Fruit fly (Drosophila melanogaster): Measurements from ENCODE around the gene CG12523.

The CG12523 gene

dm6 chr3L:10785988-10786706 lies 14.8 kb upstream of the CG12523 start:
- no peak for TF ChIP-seq h (optimal IDR thresholded peaks at IDR 0.05)

- TF ChIP-seq insv (optimal IDR thresholded peaks at IDR 0.05) (no peak), Sin3A (optimal IDR thresholded peaks at IDR 0.05) (no peak), ttk (optimal IDR thresholded peaks at IDR 0.05) (no peak), psq (optimal IDR thresholded peaks at IDR 0.05) (no peak), Myc (optimal IDR thresholded peaks at IDR 0.05) (no peak), h (optimal IDR thresholded peaks at IDR 0.05) (no peak)
Measured at dm6 chr3L:10787652-10788330, 13.2 kb upstream of the CG12523 start.

dm6 chr3L:10788586-10788985 lies 12.4 kb upstream of the CG12523 start:
- no peak for TF ChIP-seq h (optimal IDR thresholded peaks at IDR 0.05)

dm6 chr3L:10788991-10789390 lies 12.0 kb upstream of the CG12523 start:
- TF ChIP-seq h (optimal IDR thresholded peaks at IDR 0.05) (no peak), psq (optimal IDR thresholded peaks at IDR 0.05) (no peak), insv (optimal IDR thresholded peaks at IDR 0.05) (no peak), Myc (optimal IDR thresholded peaks at IDR 0.05) (no peak), Sin3A (optimal IDR thresholded peaks at IDR 0.05) (no peak), ttk (optimal IDR thresholded peaks at IDR 0.05) (no peak)

dm6 chr3L:10791681-10792529 lies 9.1 kb upstream of the CG12523 start:
- TF ChIP-seq ttk (optimal IDR thresholded peaks at IDR 0.05) (no peak), h (optimal IDR thresholded peaks at IDR 0.05) (no peak), psq (optimal IDR thresholded peaks at IDR 0.05) (no peak), Myc (optimal IDR thresholded peaks at IDR 0.05) (no peak), Sin3A (optimal IDR thresholded peaks at IDR 0.05) (no peak), insv (optimal IDR thresholded peaks at IDR 0.05) (no peak)

- TF ChIP-seq Sin3A (optimal IDR thresholded peaks at IDR 0.05) = no peak
- no peak for TF ChIP-seq psq (optimal IDR thresholded peaks at IDR 0.05)
- no peak for TF ChIP-seq insv (optimal IDR thresholded peaks at IDR 0.05)
- no peak for TF ChIP-seq Myc (optimal IDR thresholded peaks at IDR 0.05)
- no peak for TF ChIP-seq ttk (optimal IDR thresholded peaks at IDR 0.05)
- TF ChIP-seq h (optimal IDR thresholded peaks at IDR 0.05) = no peak
Measured at dm6 chr3L:10792569-10792968, 8.4 kb upstream of the CG12523 start.

- TF ChIP-seq psq (optimal IDR thresholded peaks at IDR 0.05) (no peak), ttk (optimal IDR thresholded peaks at IDR 0.05) (no peak), Sin3A (optimal IDR thresholded peaks at IDR 0.05) (no peak), insv (optimal IDR thresholded peaks at IDR 0.05) (no peak), h (optimal IDR thresholded peaks at IDR 0.05) (no peak), Myc (optimal IDR thresholded peaks at IDR 0.05) (no peak)
Measured at dm6 chr3L:10793250-10793649, 7.7 kb upstream of the CG12523 start.

dm6 chr3L:10793889-10794478 lies 7.0 kb upstream of the CG12523 start:
- TF ChIP-seq ttk (optimal IDR thresholded peaks at IDR 0.05) (no peak), h (optimal IDR thresholded peaks at IDR 0.05) (no peak), insv (optimal IDR thresholded peaks at IDR 0.05) (no peak), Sin3A (optimal IDR thresholded peaks at IDR 0.05) (no peak), Myc (optimal IDR thresholded peaks at IDR 0.05) (no peak), psq (optimal IDR thresholded peaks at IDR 0.05) (no peak)

dm6 chr3L:10795911-10796310 lies 5.1 kb upstream of the CG12523 start:
- TF ChIP-seq h (optimal IDR thresholded peaks at IDR 0.05) (no peak), Myc (optimal IDR thresholded peaks at IDR 0.05) (no peak), insv (optimal IDR thresholded peaks at IDR 0.05) (no peak), Sin3A (optimal IDR thresholded peaks at IDR 0.05) (no peak), psq (optimal IDR thresholded peaks at IDR 0.05) (no peak), ttk (optimal IDR thresholded peaks at IDR 0.05) (no peak)

- TF ChIP-seq ttk (optimal IDR thresholded peaks at IDR 0.05) (no peak), Myc (optimal IDR thresholded peaks at IDR 0.05) (no peak), insv (optimal IDR thresholded peaks at IDR 0.05) (no peak), psq (optimal IDR thresholded peaks at IDR 0.05) (no peak), Sin3A (optimal IDR thresholded peaks at IDR 0.05) (no peak), h (optimal IDR thresholded peaks at IDR 0.05) (no peak)
Measured at dm6 chr3L:10799988-10800387, 1.0 kb upstream of the CG12523 start.

dm6 chr3L:10803124-10803523 lies 2.1 kb downstream of the CG12523 start:
- TF ChIP-seq Sin3A (optimal IDR thresholded peaks at IDR 0.05) = no peak
- no peak for TF ChIP-seq insv (optimal IDR thresholded peaks at IDR 0.05)
- no peak for TF ChIP-seq psq (optimal IDR thresholded peaks at IDR 0.05)
- TF ChIP-seq Myc (optimal IDR thresholded peaks at IDR 0.05) = no peak
- no peak for TF ChIP-seq ttk (optimal IDR thresholded peaks at IDR 0.05)
- no peak for TF ChIP-seq h (optimal IDR thresholded peaks at IDR 0.05)

- TF ChIP-seq Myc (optimal IDR thresholded peaks at IDR 0.05) = no peak
- no peak for TF ChIP-seq insv (optimal IDR thresholded peaks at IDR 0.05)
- no peak for TF ChIP-seq Sin3A (optimal IDR thresholded peaks at IDR 0.05)
- TF ChIP-seq h (optimal IDR thresholded peaks at IDR 0.05) = no peak
- no peak for TF ChIP-seq ttk (optimal IDR thresholded peaks at IDR 0.05)
- TF ChIP-seq psq (optimal IDR thresholded peaks at IDR 0.05) = no peak
Measured at dm6 chr3L:10808982-10809381, 8.0 kb downstream of the CG12523 start.
